Fruit fly (Drosophila melanogaster): ENCODE data around the gene CG33552.

CG33552 gene

DNA sequence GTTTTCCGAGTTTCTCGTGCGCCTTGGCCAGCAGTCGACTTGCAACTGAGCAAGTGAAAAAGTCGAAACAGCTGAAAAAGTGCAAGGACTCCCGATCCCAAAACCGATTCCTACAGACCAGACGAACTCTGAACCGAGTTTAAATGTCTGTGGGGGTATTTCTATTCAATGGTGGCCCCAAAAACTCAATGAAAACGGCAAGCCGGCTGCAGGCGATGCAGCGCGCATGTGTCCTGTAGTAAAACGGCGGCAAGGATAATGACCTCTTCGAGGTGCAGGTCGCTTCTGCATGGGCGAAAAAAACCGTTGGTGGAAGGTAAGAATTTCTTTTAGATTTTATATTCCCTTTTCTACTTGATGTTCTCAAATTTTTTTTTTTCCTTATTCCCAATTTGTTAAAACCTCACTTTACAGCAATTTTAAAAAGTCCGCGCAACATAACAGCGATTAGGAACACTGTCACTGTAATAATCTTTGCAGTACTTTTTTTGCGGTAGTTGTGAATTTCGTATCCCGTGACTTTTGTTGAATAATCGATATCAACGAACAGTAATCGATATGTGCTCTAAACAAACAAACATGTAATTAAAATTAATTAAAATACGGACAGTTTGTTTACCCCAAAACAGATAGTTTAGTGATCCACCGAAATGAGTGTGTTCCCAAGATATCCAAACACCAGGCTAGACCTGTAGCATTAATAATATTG lies 5.5 kb upstream of the CG33552 start, which contains the start of the genes Trpgamma and her (continued):
- TF ChIP-seq Eip75B (GFP tag; optimal IDR thresholded peaks at IDR 0.05) = no peak
- no peak for TF ChIP-seq CG31627 (GFP tag; optimal IDR thresholded peaks at IDR 0.05)
- no peak for TF ChIP-seq CG6854 (GFP tag; optimal IDR thresholded peaks at IDR 0.05)
- peak; percentile 19 for TF ChIP-seq CG3919 (GFP tag; optimal IDR thresholded peaks at IDR 0.05)
- TF ChIP-seq cyc (GFP tag; optimal IDR thresholded peaks at IDR 0.05) = peak; percentile 19
- TF ChIP-seq net (GFP tag; optimal IDR thresholded peaks at IDR 0.05) = no peak
- no peak for TF ChIP-seq dac (GFP tag; optimal IDR thresholded peaks at IDR 0.05)
- no peak for TF ChIP-seq CG11294 (GFP tag; IDR thresholded peaks at IDR 0.05)
- peak; percentile 24 for TF ChIP-seq topi (GFP tag; optimal IDR thresholded peaks at IDR 0.05)
- TF ChIP-seq Met (GFP tag; optimal IDR thresholded peaks at IDR 0.05) = no peak
- TF ChIP-seq CG6792 (GFP tag; optimal IDR thresholded peaks at IDR 0.05) = no peak
- TF ChIP-seq Ets96B (tag; optimal IDR thresholded peaks at IDR 0.05) = peak; percentile 2
- no peak for TF ChIP-seq ss (GFP tag; optimal IDR thresholded peaks at IDR 0.05)
- TF ChIP-seq CG16779 (tag; optimal IDR thresholded peaks at IDR 0.05) = no peak
- no peak for TF ChIP-seq CG11762 (GFP tag; optimal IDR thresholded peaks at IDR 0.05; ENCODE audit: insufficient read depth)
- TF ChIP-seq Lpt (GFP tag; optimal IDR thresholded peaks at IDR 0.05) = no peak
- TF ChIP-seq spab (GFP tag; optimal IDR thresholded peaks at IDR 0.05) = no peak
- no peak for TF ChIP-seq CG10631 (GFP tag; optimal IDR thresholded peaks at IDR 0.05)
- no peak for TF ChIP-seq Blimp-1 (GFP tag; optimal IDR thresholded peaks at IDR 0.05)
- TF ChIP-seq CG8119 (GFP tag; IDR thresholded peaks at IDR 0.05) = no peak
- no peak for TF ChIP-seq CG11902 (GFP tag; optimal IDR thresholded peaks at IDR 0.05)
- TF ChIP-seq acj6 (GFP tag; optimal IDR thresholded peaks at IDR 0.05) = no peak
- TF ChIP-seq fd85E (GFP tag; optimal IDR thresholded peaks at IDR 0.05) = no peak
- TF ChIP-seq lz (GFP tag; optimal IDR thresholded peaks at IDR 0.05) = peak; percentile 10
- TF ChIP-seq CG6808 (GFP tag; optimal IDR thresholded peaks at IDR 0.05) = no peak
- peak; percentile 98 for TF ChIP-seq fkh (GFP tag; optimal IDR thresholded peaks at IDR 0.05)

DNA sequence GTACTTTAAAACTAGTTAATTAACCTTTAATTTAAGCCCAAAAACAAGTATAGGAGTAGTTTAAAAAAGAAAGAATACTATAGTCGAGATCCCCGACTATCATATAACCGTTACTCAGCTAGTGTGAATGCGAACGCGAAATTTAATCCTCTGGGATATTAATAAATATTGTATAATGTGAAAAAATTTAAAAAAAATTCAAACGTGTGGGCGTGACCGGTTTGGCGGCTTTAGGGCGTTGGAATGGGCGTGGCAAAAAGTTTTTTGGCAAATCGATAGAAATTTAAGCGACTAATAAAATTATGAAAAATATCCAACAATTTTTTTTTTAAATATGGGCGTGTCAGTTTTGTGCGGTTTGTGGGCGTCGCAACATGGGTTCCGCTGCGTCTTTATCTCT lies 3.2 kb upstream of the CG33552 start:
- no peak for TF ChIP-seq net (GFP tag; optimal IDR thresholded peaks at IDR 0.05)
- no peak for TF ChIP-seq CG10631 (GFP tag; optimal IDR thresholded peaks at IDR 0.05)
- TF ChIP-seq Gug (GFP tag; IDR thresholded peaks at IDR 0.05) = no peak
- no peak for TF ChIP-seq vri (GFP tag; optimal IDR thresholded peaks at IDR 0.05)
- no peak for TF ChIP-seq Sox14 (GFP tag; optimal IDR thresholded peaks at IDR 0.05)
- no peak for TF ChIP-seq Ets21C (GFP tag; optimal IDR thresholded peaks at IDR 0.05)
- no peak for TF ChIP-seq eg (GFP tag; IDR thresholded peaks at IDR 0.05)
- no peak for TF ChIP-seq svp (GFP tag)
- TF ChIP-seq CG8119 (GFP tag; IDR thresholded peaks at IDR 0.05) = no peak
- TF ChIP-seq fd85E (GFP tag; optimal IDR thresholded peaks at IDR 0.05) = no peak
- TF ChIP-seq CG6163 (GFP tag; IDR thresholded peaks at IDR 0.05) = no peak
- TF ChIP-seq Sox15 (GFP tag; optimal IDR thresholded peaks at IDR 0.05) = no peak
- no peak for TF ChIP-seq CG11294 (GFP tag; IDR thresholded peaks at IDR 0.05)

DNA sequence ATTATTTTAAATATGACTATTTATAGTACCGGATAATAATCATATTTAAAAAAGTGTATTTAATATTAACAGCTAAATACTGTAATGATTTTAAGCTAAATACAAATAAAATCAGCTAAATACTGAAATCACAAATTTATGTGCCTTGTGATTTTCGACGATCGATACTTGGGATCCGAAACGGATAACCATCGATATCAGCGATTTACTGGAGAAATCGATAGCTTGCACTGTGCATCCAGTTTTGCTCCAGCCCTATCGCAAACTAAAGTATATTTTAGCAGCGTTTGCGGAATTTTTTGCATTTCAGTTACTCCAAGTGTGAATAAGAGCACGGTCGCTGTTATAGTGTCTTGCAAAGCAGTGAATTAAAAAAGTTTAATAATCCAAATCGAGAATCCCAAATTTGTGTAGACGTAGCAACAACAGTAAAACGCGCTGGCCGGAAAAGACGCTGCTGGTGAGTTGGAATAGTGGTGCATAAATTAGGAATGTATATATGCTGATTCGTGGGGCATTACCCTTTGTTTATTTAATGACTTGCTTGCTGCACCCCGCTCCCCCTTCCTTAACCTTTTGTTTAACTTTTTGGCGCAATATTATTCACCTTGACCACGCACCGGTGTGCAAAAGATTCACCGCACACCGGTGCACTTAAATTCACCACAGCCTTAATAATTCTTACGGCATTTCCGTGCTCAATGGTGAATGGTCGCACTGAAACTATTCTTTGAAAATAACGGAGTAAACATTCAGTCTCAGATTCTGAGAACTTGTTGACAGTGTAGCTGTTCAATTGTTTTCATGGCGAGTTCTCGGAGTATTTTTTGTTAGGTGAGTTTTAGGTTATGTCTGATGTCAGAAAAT lies 2.3 kb upstream of the CG33552 start, which contains the start of the genes grp and squ:
grp (plus strand) TSS at position 238 of the 867 bp plus-strand sequence.
squ (plus strand) TSS at position 238 of the 867 bp plus-strand sequence.
- TF ChIP-seq Eip78C (GFP tag) (peak; percentile 73), fkh (GFP tag; optimal IDR thresholded peaks at IDR 0.05) (peak; percentile 84), CG8119 (GFP tag; IDR thresholded peaks at IDR 0.05) (peak; percentile 14; the same call in 1 of the 3 replicates), CG31627 (GFP tag; optimal IDR thresholded peaks at IDR 0.05) (no peak), esn (GFP tag; optimal IDR thresholded peaks at IDR 0.05) (peak; percentile 32), ss (GFP tag; optimal IDR thresholded peaks at IDR 0.05) (peak; percentile 41 to 58), CG6854 (GFP tag; optimal IDR thresholded peaks at IDR 0.05) (peak; percentile 63), CG9139 (GFP tag; optimal IDR thresholded peaks at IDR 0.05) (peak; percentile 22), Ets21C (GFP tag; optimal IDR thresholded peaks at IDR 0.05) (no peak), CG1621 (tag; optimal IDR thresholded peaks at IDR 0.05) (peak; percentile 44), Hr38 (GFP tag; optimal IDR thresholded peaks at IDR 0.05) (no peak), Sox14 (GFP tag; optimal IDR thresholded peaks at IDR 0.05) (peak; percentile 64), dac (GFP tag; optimal IDR thresholded peaks at IDR 0.05) (no peak), CG10669 (GFP tag; optimal IDR thresholded peaks at IDR 0.05) (no peak), CG3032 (tag; optimal IDR thresholded peaks at IDR 0.05) (no peak), Eip75B (GFP tag; optimal IDR thresholded peaks at IDR 0.05) (peak; percentile 9)

All from whole organism, prepupa.